Fruit fly (Drosophila melanogaster): Measurements from ENCODE around the gene Rga.

The Rga gene

DNA sequence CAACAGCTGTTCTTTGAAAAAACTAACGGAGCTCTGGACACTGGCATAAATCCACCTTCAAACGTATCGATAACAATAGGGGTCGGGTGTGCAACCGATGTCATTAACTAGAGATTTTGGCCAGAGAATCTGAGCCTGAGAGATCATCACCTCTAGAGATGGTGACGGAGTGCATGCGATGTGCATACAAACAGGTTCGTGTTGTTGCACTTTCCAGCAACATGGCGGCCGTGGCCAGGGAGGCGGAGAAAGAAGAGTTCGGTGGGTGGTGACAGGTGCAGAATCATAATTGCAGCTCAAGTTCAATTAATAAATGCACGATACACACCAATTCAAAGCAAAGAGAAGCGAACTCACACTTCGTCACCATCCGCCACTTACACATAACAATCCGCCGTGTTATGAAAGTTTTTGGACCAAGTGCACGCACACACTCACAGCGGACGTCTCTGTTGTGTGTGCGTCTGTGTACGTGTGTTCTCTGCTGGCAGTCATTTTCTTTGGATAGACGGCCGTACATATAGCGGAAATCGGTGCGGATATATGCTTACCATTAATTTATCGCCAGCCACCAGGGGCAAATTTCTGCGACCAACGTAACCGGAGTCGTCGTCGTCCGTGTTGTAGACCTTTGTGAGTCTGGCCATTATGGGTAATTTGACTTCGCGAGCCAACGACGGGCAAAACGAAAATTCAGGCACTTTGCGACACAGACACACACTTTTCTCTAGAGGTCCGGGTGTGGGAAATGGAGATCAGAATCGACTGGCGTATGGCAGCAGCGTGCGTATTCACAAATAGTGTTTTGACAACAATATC is 46.3 kb upstream of the Rga start:
- TF ChIP-seq sima (GFP tag; optimal IDR thresholded peaks at IDR 0.05) (no peak), CG1603 (tag; optimal IDR thresholded peaks at IDR 0.05) (peak; percentile 24), bbx (GFP tag; IDR thresholded peaks at IDR 0.05; ENCODE audit: partially characterized antibody) (peak; percentile 40), Asciz (GFP tag; optimal IDR thresholded peaks at IDR 0.05) (no peak), dysf (GFP tag; IDR thresholded peaks at IDR 0.05) (peak; percentile 43; the same call in 1 of the 3 replicates), lmd (GFP tag; IDR thresholded peaks at IDR 0.05) (0 out of 2 replicates have a peak, but pooled peaks have one; percentile 4), Dll (GFP tag; IDR thresholded peaks at IDR 0.05; ENCODE audit: partially characterized antibody) (no peak; the same call in 3 of the 4 replicates), CG11093 (GFP tag; IDR thresholded peaks at IDR 0.05) (no peak), sqz (GFP tag; optimal IDR thresholded peaks at IDR 0.05) (no peak), CG16863 (GFP tag; optimal IDR thresholded peaks at IDR 0.05) (no peak), Opbp (GFP tag; IDR thresholded peaks at IDR 0.05; ENCODE audit: partially characterized antibody) (0 out of 3 replicates have a peak, but pooled peaks have one; percentile 25), knrl (GFP tag; IDR thresholded peaks at IDR 0.05; ENCODE audit: partially characterized antibody) (peak; percentile 36; the same call in 2 of the 3 replicates), YL-1 (GFP tag; optimal IDR thresholded peaks at IDR 0.05) (peak; percentile 76), bigmax (GFP tag; optimal IDR thresholded peaks at IDR 0.05) (no peak), Antp (GFP tag; optimal IDR thresholded peaks at IDR 0.05) (peak; percentile 3), CG8478 (optimal IDR thresholded peaks at IDR 0.05) (peak; percentile 84), Meics (GFP tag; optimal IDR thresholded peaks at IDR 0.05) (peak; percentile 49), CG2116 (GFP tag; optimal IDR thresholded peaks at IDR 0.05) (peak; percentile 36), chinmo (GFP tag; IDR thresholded peaks at IDR 0.05; ENCODE audit: partially characterized antibody) (0 out of 4 replicates have a peak, but pooled peaks have one; percentile 23), lilli (GFP tag; optimal IDR thresholded peaks at IDR 0.05) (peak; percentile 0), Adf1 (GFP tag; IDR thresholded peaks at IDR 0.05) (peak; percentile 40; the same call in 1 of the 2 replicates), CG10274 (GFP tag; optimal IDR thresholded peaks at IDR 0.05) (peak; percentile 90), sens (GFP tag) (peak; percentile 60), row (GFP tag; IDR thresholded peaks at IDR 0.05) (peak; percentile 28; the same call in 1 of the 3 replicates), CG5953 (GFP tag; IDR thresholded peaks at IDR 0.05) (no peak), CG2889 (GFP tag; IDR thresholded peaks at IDR 0.05) (no peak), ac (GFP tag; optimal IDR thresholded peaks at IDR 0.05) (no peak), CG8944 (GFP tag; optimal IDR thresholded peaks at IDR 0.05) (no peak), CG6689 (GFP tag; IDR thresholded peaks at IDR 0.05) (0 out of 2 replicates have a peak, but pooled peaks have one; percentile 5), dimm (GFP tag; IDR thresholded peaks at IDR 0.05) (no peak), CG13123 (GFP tag; optimal IDR thresholded peaks at IDR 0.05) (no peak), CG2129 (GFP tag; IDR thresholded peaks at IDR 0.05; ENCODE audit: partially characterized antibody) (peak; percentile 24; the same call in 1 of the 2 replicates), prd (optimal IDR thresholded peaks at IDR 0.05) (no peak), prd (GFP tag; IDR thresholded peaks at IDR 0.05) (peak; percentile 15; the same call in 1 of the 3 replicates), Gug (GFP tag; IDR thresholded peaks at IDR 0.05) (peak; percentile 19; the same call in 1 of the 4 replicates), chif (GFP tag; optimal IDR thresholded peaks at IDR 0.05) (no peak), E2f2 (GFP tag; IDR thresholded peaks at IDR 0.05) (no peak), Med (GFP tag) (peak; percentile 69), zfh1 (GFP tag; IDR thresholded peaks at IDR 0.05) (0 out of 3 replicates have a peak, but pooled peaks have one; percentile 43), Aef1 (GFP tag; IDR thresholded peaks at IDR 0.05) (0 out of 3 replicates have a peak, but pooled peaks have one; percentile 11), phol (tag; optimal IDR thresholded peaks at IDR 0.05) (peak; percentile 87), croc (GFP tag; conservative IDR thresholded peaks at IDR 0.05) (no peak), MTF-1 (GFP tag; optimal IDR thresholded peaks at IDR 0.05; ENCODE audit: borderline replicate concordance) (no peak), CG14441 (GFP tag; IDR thresholded peaks at IDR 0.05) (no peak), ap (GFP tag; IDR thresholded peaks at IDR 0.05) (no peak), ftz-f1 (GFP tag; optimal IDR thresholded peaks at IDR 0.05) (no peak), C15 (GFP tag; IDR thresholded peaks at IDR 0.05) (no peak), bab2 (GFP tag; optimal IDR thresholded peaks at IDR 0.05) (no peak), E2f1 (GFP tag; IDR thresholded peaks at IDR 0.05) (peak; percentile 24; the same call in 1 of the 2 replicates)

All from whole organism, embryonic.